Fruit fly (Drosophila melanogaster): ENCODE data around the gene His2Av.

Gene His2Av

DNA sequence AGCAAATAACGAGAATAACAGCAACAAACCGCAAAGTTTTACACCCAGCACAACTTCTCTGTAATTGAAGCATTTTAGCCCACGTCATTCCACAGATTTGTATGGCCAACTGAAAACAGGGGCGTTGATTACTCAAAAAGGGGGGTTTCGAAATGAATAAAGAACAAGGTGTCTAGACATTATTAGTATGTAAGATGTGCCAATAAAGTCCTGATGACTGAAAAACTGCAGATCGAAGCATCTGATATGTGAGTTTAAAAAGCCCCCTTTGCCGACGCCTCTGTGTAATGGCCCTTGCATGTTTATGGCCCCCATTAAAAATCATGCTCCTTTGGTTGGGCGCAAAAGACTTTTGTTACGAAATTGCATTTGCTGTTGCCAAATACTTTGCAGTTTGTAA lies 45.6 kb upstream of the His2Av start (continued):
- no peak for TF ChIP-seq hb (GFP tag; IDR thresholded peaks at IDR 0.05; ENCODE audit: partially characterized antibody)
- no peak for TF ChIP-seq pum (GFP tag; optimal IDR thresholded peaks at IDR 0.05)
- peak; percentile 22 for TF ChIP-seq CG8944 (GFP tag; optimal IDR thresholded peaks at IDR 0.05)
- no peak for TF ChIP-seq CG12236 (GFP tag; optimal IDR thresholded peaks at IDR 0.05)
- TF ChIP-seq row (GFP tag; IDR thresholded peaks at IDR 0.05) = peak; percentile 54; the same call in 2 of the 3 replicates
- TF ChIP-seq zen2 (GFP tag; IDR thresholded peaks at IDR 0.05; ENCODE audit: partially characterized antibody) = no peak
- TF ChIP-seq NK7.1 (GFP tag; optimal IDR thresholded peaks at IDR 0.05) = no peak
- TF ChIP-seq NfI (GFP tag; optimal IDR thresholded peaks at IDR 0.05) = no peak
- TF ChIP-seq ERR (GFP tag; optimal IDR thresholded peaks at IDR 0.05) = no peak
- no peak for TF ChIP-seq pzg (GFP tag; optimal IDR thresholded peaks at IDR 0.05)
- TF ChIP-seq gsb (GFP tag; IDR thresholded peaks at IDR 0.05) = no peak
- peak; percentile 56 for TF ChIP-seq CG1603 (tag; optimal IDR thresholded peaks at IDR 0.05)
- TF ChIP-seq Poxn (GFP tag; IDR thresholded peaks at IDR 0.05) = no peak
- TF ChIP-seq chinmo (GFP tag; IDR thresholded peaks at IDR 0.05; ENCODE audit: partially characterized antibody) = no peak
- no peak for TF ChIP-seq Atf-2 (GFP tag; optimal IDR thresholded peaks at IDR 0.05)
- peak; percentile 2 for TF ChIP-seq CG16863 (GFP tag; optimal IDR thresholded peaks at IDR 0.05)
- no peak for TF ChIP-seq CG16813 (GFP tag; IDR thresholded peaks at IDR 0.05; ENCODE audit: partially characterized antibody)
- no peak for TF ChIP-seq CG10462 (GFP tag; optimal IDR thresholded peaks at IDR 0.05)
- no peak for TF ChIP-seq maf-S (GFP tag; optimal IDR thresholded peaks at IDR 0.05)
- no peak for TF ChIP-seq CG3838 (GFP tag; optimal IDR thresholded peaks at IDR 0.05)
- TF ChIP-seq H15 (GFP tag; IDR thresholded peaks at IDR 0.05) = no peak
- no peak for TF ChIP-seq CG13894 (tag; optimal IDR thresholded peaks at IDR 0.05)
- TF ChIP-seq hth (optimal IDR thresholded peaks at IDR 0.05) = no peak
- TF ChIP-seq HLH3B (GFP tag; IDR thresholded peaks at IDR 0.05) = no peak
- TF ChIP-seq CG2129 (GFP tag; IDR thresholded peaks at IDR 0.05; ENCODE audit: partially characterized antibody) = no peak
- TF ChIP-seq Taf1 (GFP tag; IDR thresholded peaks at IDR 0.05) = no peak
- no peak; the same call in 1 of the 2 replicates for TF ChIP-seq wor (GFP tag; IDR thresholded peaks at IDR 0.05)
- no peak; the same call in 1 of the 2 replicates for TF ChIP-seq sob (GFP tag; IDR thresholded peaks at IDR 0.05)
- no peak for TF ChIP-seq CG11560 (tag; IDR thresholded peaks at IDR 0.05)
- no peak for TF ChIP-seq HLH4C (GFP tag; IDR thresholded peaks at IDR 0.05; ENCODE audit: partially characterized antibody)
- TF ChIP-seq CG2116 (GFP tag; optimal IDR thresholded peaks at IDR 0.05) = no peak
- TF ChIP-seq seq (GFP tag; IDR thresholded peaks at IDR 0.05) = no peak
- TF ChIP-seq CG10147 (GFP tag; optimal IDR thresholded peaks at IDR 0.05) = no peak
- TF ChIP-seq CG3995 (GFP tag; optimal IDR thresholded peaks at IDR 0.05) = no peak
- no peak for TF ChIP-seq Hr39 (optimal IDR thresholded peaks at IDR 0.05)
- TF ChIP-seq twi (tag; optimal IDR thresholded peaks at IDR 0.05) = no peak
- TF ChIP-seq ken (GFP tag; IDR thresholded peaks at IDR 0.05) = peak; percentile 43; the same call in 1 of the 3 replicates
- TF ChIP-seq CG9727 (GFP tag; optimal IDR thresholded peaks at IDR 0.05) = no peak
- no peak for TF ChIP-seq MESR4 (GFP tag; optimal IDR thresholded peaks at IDR 0.05)
- TF ChIP-seq NFAT (GFP tag; IDR thresholded peaks at IDR 0.05) = no peak
- TF ChIP-seq NC2β (GFP tag; optimal IDR thresholded peaks at IDR 0.05) = no peak
- TF ChIP-seq Trl (optimal IDR thresholded peaks at IDR 0.05) = no peak
- TF ChIP-seq Trl (GFP tag; optimal IDR thresholded peaks at IDR 0.05) = peak; percentile 15
- TF ChIP-seq CG13296 (GFP tag; optimal IDR thresholded peaks at IDR 0.05) = no peak
- peak; percentile 47 for TF ChIP-seq dmrt99B (tag; optimal IDR thresholded peaks at IDR 0.05)
- TF ChIP-seq CG31441 (GFP tag; IDR thresholded peaks at IDR 0.05) = no peak
- TF ChIP-seq CG6272 (GFP tag; IDR thresholded peaks at IDR 0.05) = no peak
- TF ChIP-seq Lim3 (GFP tag; IDR thresholded peaks at IDR 0.05) = no peak
- peak; percentile 82 for TF ChIP-seq Med (GFP tag)
- TF ChIP-seq CG11085 (GFP tag; IDR thresholded peaks at IDR 0.05) = no peak
- TF ChIP-seq Mad (GFP tag; optimal IDR thresholded peaks at IDR 0.05) = no peak
- no peak for TF ChIP-seq CG8924 (tag; optimal IDR thresholded peaks at IDR 0.05)
- no peak for TF ChIP-seq sima (GFP tag; optimal IDR thresholded peaks at IDR 0.05)
